Fruit fly (Drosophila melanogaster) whole organism, embryonic: Measurements from ENCODE around the gene Best3.
A peak's percentile ranks its signal among the peaks of the same experiment; 100 is the strongest.

Experiments used
- Bteb2 ChIP-seq: fragments of 200-800 bp; sonication (Bioruptor generic); optimal IDR thresholded peaks from 2 replicates; lab custom pipeline; 2016; ENCODE audit warnings: missing biosample characterization, missing genetic modification characterization
- CG10209 ChIP-seq: fragments of 200-800 bp; sonication (Bioruptor generic); optimal IDR thresholded peaks from 3 replicates; lab custom pipeline; 2017; ENCODE audit warnings: missing biosample characterization, mild to moderate bottlenecking, missing genetic modification characterization, missing genetic modification reagents
- CG10654 ChIP-seq: fragments of 200-800 bp; sonication (Bioruptor generic); optimal IDR thresholded peaks from 2 replicates; lab custom pipeline; 2016; ENCODE audit warnings: missing biosample characterization, missing genetic modification characterization
- CG10959 ChIP-seq: fragments of 200-800 bp; sonication (Bioruptor generic); IDR thresholded peaks from 2 replicates; pipeline ENCODE4 v1.3.6; 2022; ENCODE audit warnings: missing biosample characterization, missing genetic modification characterization
- CG11085 ChIP-seq: fragments of 200-800 bp; sonication (Bioruptor generic); IDR thresholded peaks from 2 replicates; pipeline ENCODE4 v1.3.6; 2022; ENCODE audit warnings: missing biosample characterization, missing genetic modification characterization
- CG13894 ChIP-seq: fragments of 200-800 bp; sonication (Bioruptor generic); optimal IDR thresholded peaks from 3 replicates; lab custom pipeline; 2018; ENCODE audit warnings: missing biosample characterization, mild to moderate bottlenecking, missing genetic modification characterization, moderate library complexity
- CG15269 ChIP-seq: fragments of 200-800 bp; sonication (Bioruptor generic); optimal IDR thresholded peaks from 2 replicates; lab custom pipeline; 2018; ENCODE audit warnings: missing biosample characterization, mild to moderate bottlenecking, missing genetic modification characterization, moderate library complexity
- CG16779 ChIP-seq: fragments of 200-800 bp; sonication (Bioruptor generic); IDR thresholded peaks from 2 replicates; pipeline ENCODE4 v1.3.6; 2022; ENCODE audit warnings: missing biosample characterization, missing genetic modification characterization
- CG17361 ChIP-seq: fragments of 200-800 bp; sonication (Bioruptor generic); IDR thresholded peaks from 3 replicates; pipeline ENCODE4 v1.3.6; 2022; ENCODE audit warnings: missing biosample characterization, missing genetic modification characterization
- CG17568 ChIP-seq: fragments of 200-800 bp; sonication (Bioruptor generic); optimal IDR thresholded peaks from 2 replicates; lab custom pipeline; 2018; ENCODE audit warnings: missing biosample characterization, mild to moderate bottlenecking, missing genetic modification characterization, moderate library complexity
- CG17829 ChIP-seq: fragments of 200-800 bp; optimal IDR thresholded peaks from 2 replicates; lab custom pipeline; 2019; ENCODE audit warnings: missing biosample characterization, mild to moderate bottlenecking, missing genetic modification characterization, moderate library complexity
- CG34376 ChIP-seq: fragments of 200-800 bp; sonication (Bioruptor generic); optimal IDR thresholded peaks from 2 replicates; lab custom pipeline; 2018; ENCODE audit warnings: missing biosample characterization, mild to moderate bottlenecking, missing genetic modification characterization
- CG4820 ChIP-seq: fragments of 200-800 bp; sonication (Bioruptor generic); optimal IDR thresholded peaks from 3 replicates; lab custom pipeline; 2016; ENCODE audit warnings: missing biosample characterization, missing genetic modification characterization
- CG6654 ChIP-seq: fragments of 200-800 bp; sonication (Bioruptor generic); optimal IDR thresholded peaks from 2 replicates; lab custom pipeline; 2017; ENCODE audit warnings: missing biosample characterization, mild to moderate bottlenecking, missing genetic modification characterization
- CG7928 ChIP-seq: fragments of 200-800 bp; sonication (Bioruptor generic); optimal IDR thresholded peaks from 2 replicates; lab custom pipeline; 2017; ENCODE audit warnings: missing biosample characterization, mild to moderate bottlenecking, missing genetic modification characterization
- CG8388 ChIP-seq: fragments of 200-800 bp; sonication (Bioruptor generic); optimal IDR thresholded peaks from 2 replicates; lab custom pipeline; 2019; ENCODE audit warnings: missing biosample characterization, mild to moderate bottlenecking, missing genetic modification characterization, moderate library complexity
- CG9817 ChIP-seq: fragments of 200-800 bp; sonication (Bioruptor generic); optimal IDR thresholded peaks from 2 replicates; lab custom pipeline; 2018; ENCODE audit warnings: missing biosample characterization, mild to moderate bottlenecking, missing genetic modification characterization, moderate library complexity
- Chrac-16 ChIP-seq: fragments of 200-800 bp; sonication (Bioruptor generic); optimal IDR thresholded peaks from 3 replicates; lab custom pipeline; 2016; ENCODE audit warnings: missing biosample characterization, missing genetic modification characterization
- Dref ChIP-seq: fragments of 200-800 bp; sonication (Bioruptor generic); IDR thresholded peaks from 2 replicates; pipeline ENCODE4 v1.3.6; 2022; ENCODE audit warnings: missing biosample characterization, missing genetic modification characterization
- Ets97D ChIP-seq: fragments of 200-800 bp; sonication (Bioruptor generic); optimal IDR thresholded peaks from 3 replicates; lab custom pipeline; 2016; ENCODE audit warnings: missing biosample characterization, missing genetic modification characterization
- Gug ChIP-seq: fragments of 200-800 bp; sonication (Bioruptor generic); IDR thresholded peaks from 4 replicates; pipeline ENCODE4 v1.3.6; 2022; ENCODE audit warnings: missing biosample characterization, missing genetic modification characterization
- Hr51 ChIP-seq, 2 experiments: fragments of 200-800 bp; sonication (Bioruptor generic); optimal IDR thresholded peaks; 2 replicates in 1 of 2; 3 replicates in 1 of 2; lab custom pipeline; 2016 to 2018; ENCODE audit warnings: missing biosample characterization in 2 of 2, missing genetic modification characterization in 2 of 2, mild to moderate bottlenecking in 1 of 2, moderate library complexity in 1 of 2
- Mad ChIP-seq: fragments of 200-800 bp; sonication (Bioruptor generic); optimal IDR thresholded peaks from 2 replicates; lab custom pipeline; 2016; ENCODE audit warnings: missing biosample characterization, missing genetic modification characterization
- Optix ChIP-seq: fragments of 200-800 bp; sonication (Bioruptor generic); IDR thresholded peaks from 3 replicates; pipeline ENCODE4 v1.3.6; 2022; ENCODE audit warnings: missing biosample characterization, missing genetic modification characterization
- Poxn ChIP-seq: fragments of 200-800 bp; sonication (Bioruptor generic); IDR thresholded peaks from 2 replicates; pipeline ENCODE4 v1.3.6; 2022; ENCODE audit warnings: missing biosample characterization, missing genetic modification characterization
- Rx ChIP-seq: fragments of 200-800 bp; sonication (Bioruptor generic); IDR thresholded peaks from 2 replicates; pipeline ENCODE4 v1.3.6; 2022; ENCODE audit warnings: missing biosample characterization, missing genetic modification characterization
- Sox100B ChIP-seq: fragments of 200-800 bp; sonication (Bioruptor generic); optimal IDR thresholded peaks from 3 replicates; lab custom pipeline; 2018; ENCODE audit warnings: missing biosample characterization, mild to moderate bottlenecking, missing genetic modification characterization
- Sox102F ChIP-seq: fragments of 200-800 bp; sonication (Bioruptor generic); optimal IDR thresholded peaks from 2 replicates; lab custom pipeline; 2018; ENCODE audit warnings: missing biosample characterization, mild to moderate bottlenecking, missing genetic modification characterization, moderate library complexity
- az2 ChIP-seq: fragments of 200-800 bp; sonication (Bioruptor generic); optimal IDR thresholded peaks from 3 replicates; lab custom pipeline; 2016; ENCODE audit warnings: missing biosample characterization, missing genetic modification characterization
- corto ChIP-seq: fragments of 200-800 bp; sonication (Bioruptor generic); optimal IDR thresholded peaks from 2 replicates; lab custom pipeline; 2016; ENCODE audit warnings: missing biosample characterization, mild to moderate bottlenecking, missing genetic modification characterization, moderate library complexity
- crol ChIP-seq: fragments of 200-800 bp; sonication (Bioruptor generic); IDR thresholded peaks from 2 replicates; pipeline ENCODE4 v1.3.6; 2022; ENCODE audit warnings: missing biosample characterization, missing genetic modification characterization
- cwo ChIP-seq: fragments of 200-800 bp; sonication (Bioruptor generic); optimal IDR thresholded peaks from 3 replicates; lab custom pipeline; 2017; ENCODE audit warnings: missing biosample characterization, missing genetic modification characterization, mild to moderate bottlenecking, moderate library complexity, missing genetic modification reagents
- dan ChIP-seq: fragments of 200-800 bp; sonication (Bioruptor generic); IDR thresholded peaks from 2 replicates; pipeline ENCODE4 v1.3.6; 2022; ENCODE audit warnings: missing biosample characterization, missing genetic modification characterization
- dimm ChIP-seq: fragments of 200-800 bp; sonication (Bioruptor generic); IDR thresholded peaks from 2 replicates; pipeline ENCODE4 v1.3.6; 2022; ENCODE audit warnings: missing biosample characterization, missing genetic modification characterization
- dmrt99B ChIP-seq: fragments of 200-800 bp; sonication (Bioruptor generic); optimal IDR thresholded peaks from 2 replicates; lab custom pipeline; 2018; ENCODE audit warnings: missing biosample characterization, mild to moderate bottlenecking, missing genetic modification characterization, moderate library complexity
- en ChIP-seq: fragments of 200-800 bp; sonication (Bioruptor generic); optimal IDR thresholded peaks from 2 replicates; lab custom pipeline; 2016; ENCODE audit warnings: missing biosample characterization, missing genetic modification characterization
- exex ChIP-seq: fragments of 200-800 bp; sonication (Bioruptor generic); optimal IDR thresholded peaks from 4 replicates; lab custom pipeline; 2018; ENCODE audit warnings: missing biosample characterization, mild to moderate bottlenecking, missing genetic modification characterization, moderate library complexity
- fd64A ChIP-seq: fragments of 200-800 bp; sonication (Bioruptor generic); optimal IDR thresholded peaks from 3 replicates; lab custom pipeline; 2018; ENCODE audit warnings: missing biosample characterization, mild to moderate bottlenecking, missing genetic modification characterization
- gcm2 ChIP-seq: fragments of 200-800 bp; sonication (Bioruptor generic); optimal IDR thresholded peaks from 2 replicates; lab custom pipeline; 2016; ENCODE audit warnings: missing biosample characterization, missing genetic modification characterization
- gro ChIP-seq: fragments of 200-800 bp; sonication (Bioruptor generic); optimal IDR thresholded peaks from 2 replicates; lab custom pipeline; 2016; ENCODE audit warnings: missing biosample characterization, missing genetic modification characterization
- hb ChIP-seq: fragments of 200-800 bp; sonication (Bioruptor generic); IDR thresholded peaks from 3 replicates; pipeline ENCODE4 v1.3.6; 2022; ENCODE audit warnings: missing biosample characterization, missing genetic modification characterization; ENCODE audit not compliant: partially characterized antibody
- lbe ChIP-seq: fragments of 200-800 bp; sonication (Bioruptor generic); optimal IDR thresholded peaks from 2 replicates; lab custom pipeline; 2016; ENCODE audit warnings: missing biosample characterization, mild to moderate bottlenecking, missing genetic modification characterization
- lilli ChIP-seq: fragments of 200-800 bp; sonication (Bioruptor generic); optimal IDR thresholded peaks from 3 replicates; lab custom pipeline; 2016; ENCODE audit warnings: missing biosample characterization, missing genetic modification characterization
- mirr ChIP-seq: fragments of 200-800 bp; sonication (Bioruptor generic); optimal IDR thresholded peaks from 3 replicates; lab custom pipeline; 2018; ENCODE audit warnings: missing biosample characterization, mild to moderate bottlenecking, missing genetic modification characterization
- oc ChIP-seq: fragments of 200-800 bp; sonication (Bioruptor generic); optimal IDR thresholded peaks from 2 replicates; lab custom pipeline; 2018; ENCODE audit warnings: missing biosample characterization, mild to moderate bottlenecking, missing genetic modification characterization, moderate library complexity
- otp ChIP-seq: fragments of 200-800 bp; sonication (Bioruptor generic); IDR thresholded peaks from 3 replicates; pipeline ENCODE4, ENCODE4 v1.3.6; 2022; ENCODE audit warnings: missing biosample characterization, missing genetic modification characterization
- pho ChIP-seq: fragments of 200-800 bp; sonication (Bioruptor generic); optimal IDR thresholded peaks from 2 replicates; lab custom pipeline; 2016; ENCODE audit warnings: missing biosample characterization, missing genetic modification characterization
- psq ChIP-seq: fragments of 200-800 bp; sonication (Bioruptor generic); optimal IDR thresholded peaks from 2 replicates; lab custom pipeline; 2017; ENCODE audit warnings: missing biosample characterization, missing genetic modification characterization
- tin ChIP-seq: fragments of 200-800 bp; sonication (Bioruptor generic); optimal IDR thresholded peaks from 3 replicates; lab custom pipeline; 2016; ENCODE audit warnings: missing biosample characterization, missing genetic modification characterization
- trem ChIP-seq: fragments of 200-800 bp; optimal IDR thresholded peaks from 3 replicates; lab custom pipeline; 2019; ENCODE audit warnings: missing biosample characterization, mild to moderate bottlenecking, missing genetic modification characterization, moderate library complexity
- unpg ChIP-seq: fragments of 200-800 bp; sonication (Bioruptor generic); optimal IDR thresholded peaks from 3 replicates; lab custom pipeline; 2018; ENCODE audit warnings: missing biosample characterization, mild to moderate bottlenecking, missing genetic modification characterization, moderate library complexity
- zfh1 ChIP-seq: fragments of 200-800 bp; sonication (Bioruptor generic); IDR thresholded peaks from 3 replicates; pipeline ENCODE4 v1.3.6; 2022; ENCODE audit warnings: missing biosample characterization, missing genetic modification characterization

Gene Best3

DNA sequence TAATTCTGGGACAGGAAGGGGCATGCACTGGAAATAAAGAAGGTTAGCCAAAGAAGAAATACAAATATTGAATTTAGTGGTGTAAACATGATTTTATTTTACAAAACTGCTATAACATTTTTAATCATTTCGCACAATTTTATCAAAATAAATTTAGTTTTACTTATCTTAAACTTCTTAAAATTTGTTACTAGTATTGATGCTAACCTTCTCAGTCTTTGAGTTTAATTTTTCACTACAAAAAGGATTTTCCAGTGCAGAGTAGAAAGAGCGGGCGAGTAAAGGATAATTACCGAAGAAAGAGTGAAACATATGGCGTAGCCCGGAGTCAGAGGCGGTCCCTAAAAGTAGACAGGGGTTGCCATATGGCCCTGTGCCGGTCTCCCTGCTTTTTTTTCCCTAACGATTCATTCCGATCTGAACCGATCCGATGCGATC, 18.4 kb upstream of the Best3 start (continued):
- TF ChIP-seq oc (no peak), CG10654 (GFP tag; lab: Kevin White, UChicago) (no peak), hb (GFP tag; lab: Robert Waterston, UW) (no peak), CG10209 (GFP tag; lab: Kevin White, UChicago) (peak; percentile 12), CG17361 (GFP tag; lab: Robert Waterston, UW) (peak; percentile 62; the same call in 2 of the 3 replicates), CG17829 (tag; lab: Kevin White, UChicago) (peak; percentile 82), unpg (GFP tag; lab: Kevin White, UChicago) (peak; percentile 39), CG10959 (peak; percentile 68), mirr (GFP tag; lab: Kevin White, UChicago) (no peak), Chrac-16 (GFP tag; lab: Kevin White, UChicago) (peak; percentile 38), psq (no peak), gro (GFP tag; lab: Kevin White, UChicago) (no peak), Ets97D (GFP tag; lab: Kevin White, UChicago) (no peak), trem (peak; percentile 77), CG11085 (GFP tag; lab: Robert Waterston, UW) (no peak), crol (no peak), corto (GFP tag; lab: Kevin White, UChicago) (no peak), CG13894 (tag; lab: Kevin White, UChicago) (no peak), gcm2 (GFP tag; lab: Kevin White, UChicago) (no peak), Sox102F (GFP tag; lab: Kevin White, UChicago) (no peak), dan (GFP tag; lab: Robert Waterston, UW) (no peak), Bteb2 (GFP tag; lab: Kevin White, UChicago) (no peak), CG7928 (GFP tag; lab: Kevin White, UChicago) (no peak), en (GFP tag; lab: Kevin White, UChicago) (no peak), CG8388 (peak; percentile 8), CG34376 (GFP tag; lab: Kevin White, UChicago) (no peak), Sox100B (GFP tag; lab: Kevin White, UChicago) (no peak), otp (GFP tag; lab: Robert Waterston, UW) (no peak), CG4820 (GFP tag; lab: Kevin White, UChicago) (peak; percentile 17), dimm (GFP tag; lab: Robert Waterston, UW) (no peak), Dref (GFP tag; lab: Robert Waterston, UW) (no peak), CG6654 (no peak), CG17568 (GFP tag; lab: Kevin White, UChicago) (no peak), tin (GFP tag; lab: Kevin White, UChicago) (peak; percentile 30), Optix (no peak), az2 (peak; percentile 32), lbe (GFP tag; lab: Kevin White, UChicago) (no peak), Gug (GFP tag; lab: Robert Waterston, UW) (no peak), CG15269 (tag; lab: Kevin White, UChicago) (no peak), dmrt99B (tag; lab: Kevin White, UChicago) (no peak), CG16779 (GFP tag; lab: Robert Waterston, UW) (no peak), CG9817 (tag; lab: Kevin White, UChicago) (no peak), cwo (GFP tag; lab: Kevin White, UChicago) (no peak), Hr51 (GFP tag; optimal IDR thresholded peaks at IDR 0.05; lab: Kevin White, UChicago) (no peak), exex (tag; lab: Kevin White, UChicago) (no peak), zfh1 (peak; percentile 63; the same call in 2 of the 3 replicates), Rx (GFP tag; lab: Robert Waterston, UW) (no peak), fd64A (GFP tag; lab: Kevin White, UChicago) (no peak), lilli (GFP tag; lab: Kevin White, UChicago) (peak; percentile 8), Mad (GFP tag; lab: Kevin White, UChicago) (no peak), pho (GFP tag; lab: Kevin White, UChicago) (no peak), Poxn (no peak)
